Worm (Caenorhabditis elegans) whole organism, L4 larva: ENCODE results near the gene F36H5.18.

ENCODE experiments used
- R02D3.7 ChIP-seq: fragments of 150-350 bp; sonication (generic microtip); optimal IDR thresholded peaks from 3 replicates; lab custom pipeline; 2014; ENCODE audit warnings: missing biosample characterization, missing genetic modification characterization
- ama-1 ChIP-seq: fragments of 150-350 bp; optimal IDR thresholded peaks from 2 replicates; lab custom pipeline; 2014; ENCODE audit warnings: inconsistent platforms, mixed read lengths
- jun-1 ChIP-seq: fragments of 150-350 bp; optimal IDR thresholded peaks from 2 replicates; lab custom pipeline; 2014; ENCODE audit warnings: missing biosample characterization, missing genetic modification reagents, missing genetic modification characterization
- lin-13 ChIP-seq: fragments of 150-350 bp; optimal IDR thresholded peaks from 2 replicates; lab custom pipeline; 2014; ENCODE audit warnings: missing biosample characterization, missing genetic modification reagents, missing genetic modification characterization
- lir-3 ChIP-seq: sonication (generic microtip); optimal IDR thresholded peaks from 2 replicates; lab custom pipeline; 2016; ENCODE audit warnings: mild to moderate bottlenecking, missing genetic modification characterization, missing compliant biosample characterization
- madf-5 ChIP-seq, 2 experiments: fragments of 200-800 bp; sonication (Bioruptor generic); IDR thresholded peaks; 2 replicates each; pipeline ENCODE4 v1.3.6; 2022; ENCODE audit warnings: missing compliant biosample characterization in 2 of 2, missing genetic modification characterization in 2 of 2
- nhr-6 ChIP-seq: fragments of 150-350 bp; optimal IDR thresholded peaks from 2 replicates; lab custom pipeline; 2014; ENCODE audit warnings: missing biosample characterization, missing genetic modification characterization
- nhr-76 ChIP-seq: fragments of 150-350 bp; optimal IDR thresholded peaks from 2 replicates; lab custom pipeline; 2014; ENCODE audit warnings: missing biosample characterization, missing genetic modification characterization
- nhr-77 ChIP-seq: fragments of 150-350 bp; optimal IDR thresholded peaks from 2 replicates; lab custom pipeline; 2014; ENCODE audit warnings: missing biosample characterization, missing genetic modification characterization
- pqm-1 ChIP-seq: sonication (generic microtip); optimal IDR thresholded peaks from 2 replicates; lab custom pipeline; 2017; ENCODE audit warnings: missing biosample characterization, missing genetic modification characterization
- spr-3 ChIP-seq: fragments of 200-800 bp; sonication (Bioruptor generic); optimal IDR thresholded peaks from 2 replicates; lab custom pipeline; 2018; ENCODE audit warnings: mild to moderate bottlenecking, missing genetic modification characterization, missing compliant biosample characterization

DNA sequence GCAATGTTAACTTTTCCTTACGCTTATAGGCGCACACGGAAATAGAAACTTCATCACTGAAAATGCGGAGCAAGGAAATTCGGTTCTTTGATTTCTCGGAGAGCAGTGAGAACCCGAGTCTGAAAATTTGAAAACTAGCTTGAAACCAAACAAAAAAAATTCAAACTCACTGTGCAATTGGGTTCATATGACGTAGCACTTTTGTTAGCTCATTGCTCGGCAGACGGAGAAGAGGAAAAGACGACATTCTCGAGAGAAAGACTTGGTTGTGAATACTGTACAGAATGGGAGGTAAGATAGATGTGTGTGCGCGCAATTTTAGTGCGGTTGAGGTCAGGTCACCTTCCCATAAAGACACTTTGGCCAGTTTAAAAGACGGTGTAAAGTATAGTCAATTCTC lies 9.3 kb upstream of the F36H5.18 start, which contains the start of the genes F36H5.13 and F36H5.8:
- TF ChIP-seq pqm-1 (tag; lab: Kevin White, UChicago) = no peak
- TF ChIP-seq lin-13 (GFP tag; lab: Kevin White, UChicago) = no peak
- no peak for TF ChIP-seq ama-1 (lab: Kevin White, UChicago)
- TF ChIP-seq nhr-6 (tag; lab: Kevin White, UChicago) = no peak
- TF ChIP-seq nhr-77 (tag; lab: Kevin White, UChicago) = no peak
- TF ChIP-seq madf-5 (GFP tag; IDR thresholded peaks at IDR 0.05; lab: Robert Waterston, UW) = no peak
- no peak for TF ChIP-seq jun-1
- TF ChIP-seq lir-3 (tag; lab: Kevin White, UChicago) = no peak
- no peak for TF ChIP-seq nhr-76 (tag; lab: Kevin White, UChicago)
- TF ChIP-seq R02D3.7 (tag; lab: Kevin White, UChicago) = no peak
- TF ChIP-seq spr-3 (GFP tag; lab: Kevin White, UChicago) = no peak
